Fruit fly (Drosophila melanogaster) whole organism, embryonic: ENCODE measurements around the gene CG43750.

ENCODE experiments used
- B-H2 ChIP-seq: fragments of 200-800 bp; sonication (Bioruptor generic); optimal IDR thresholded peaks from 2 replicates; lab custom pipeline; 2018; ENCODE audit warnings: missing biosample characterization, mild to moderate bottlenecking, missing genetic modification characterization
- BEAF-32 ChIP-seq: fragments of 200-800 bp; sonication (Bioruptor generic); optimal IDR thresholded peaks from 3 replicates; lab custom pipeline; 2017; ENCODE audit warnings: missing biosample characterization, missing genetic modification characterization, mild to moderate bottlenecking, moderate library complexity, missing genetic modification reagents
- CG13624 ChIP-seq: fragments of 200-800 bp; sonication (Bioruptor generic); optimal IDR thresholded peaks from 2 replicates; lab custom pipeline; 2016; ENCODE audit warnings: missing biosample characterization, missing genetic modification characterization
- CG1529 ChIP-seq: fragments of 200-800 bp; sonication (Bioruptor generic); optimal IDR thresholded peaks from 3 replicates; lab custom pipeline; 2018; ENCODE audit warnings: missing biosample characterization, missing genetic modification characterization
- CG15514 ChIP-seq: fragments of 200-800 bp; sonication (Bioruptor generic); optimal IDR thresholded peaks from 3 replicates; lab custom pipeline; 2017; ENCODE audit warnings: missing biosample characterization, missing genetic modification characterization, mild to moderate bottlenecking, moderate library complexity, missing genetic modification reagents
- CG17359 ChIP-seq: fragments of 200-800 bp; sonication (Bioruptor generic); optimal IDR thresholded peaks from 3 replicates; lab custom pipeline; 2018; ENCODE audit warnings: missing biosample characterization, mild to moderate bottlenecking, missing genetic modification characterization, moderate library complexity
- CG17829 ChIP-seq: fragments of 200-800 bp; optimal IDR thresholded peaks from 2 replicates; lab custom pipeline; 2019; ENCODE audit warnings: missing biosample characterization, mild to moderate bottlenecking, missing genetic modification characterization, moderate library complexity
- CG18476 ChIP-seq: fragments of 200-800 bp; sonication (Bioruptor generic); optimal IDR thresholded peaks from 2 replicates; lab custom pipeline; 2016; ENCODE audit warnings: missing biosample characterization, mild to moderate bottlenecking, missing genetic modification characterization
- CG30431 ChIP-seq: fragments of 200-800 bp; sonication (Bioruptor generic); optimal IDR thresholded peaks from 2 replicates; lab custom pipeline; 2017; ENCODE audit warnings: missing biosample characterization, missing genetic modification characterization
- CG34376 ChIP-seq: fragments of 200-800 bp; sonication (Bioruptor generic); optimal IDR thresholded peaks from 2 replicates; lab custom pipeline; 2018; ENCODE audit warnings: missing biosample characterization, mild to moderate bottlenecking, missing genetic modification characterization
- CG4360 ChIP-seq: fragments of 200-800 bp; sonication (Bioruptor generic); IDR thresholded peaks from 2 replicates; pipeline ENCODE4 v1.3.6; 2022; ENCODE audit warnings: missing biosample characterization, missing genetic modification characterization
- CG8281 ChIP-seq: fragments of 200-800 bp; sonication (Bioruptor generic); optimal IDR thresholded peaks from 2 replicates; lab custom pipeline; 2018; ENCODE audit warnings: missing biosample characterization, mild to moderate bottlenecking, missing genetic modification characterization, moderate library complexity
- CG9797 ChIP-seq: fragments of 200-800 bp; sonication (Bioruptor generic); optimal IDR thresholded peaks from 3 replicates; lab custom pipeline; 2018; ENCODE audit warnings: missing biosample characterization, mild to moderate bottlenecking, missing genetic modification characterization
- CG9876 ChIP-seq: fragments of 200-800 bp; sonication (Bioruptor generic); optimal IDR thresholded peaks from 2 replicates; lab custom pipeline; 2016; ENCODE audit warnings: missing biosample characterization, missing genetic modification characterization
- CoRest ChIP-seq: fragments of 200-800 bp; sonication (Bioruptor generic); optimal IDR thresholded peaks from 3 replicates; lab custom pipeline; 2018; ENCODE audit warnings: missing biosample characterization, mild to moderate bottlenecking, missing genetic modification characterization, moderate library complexity
- CrebB ChIP-seq: fragments of 200-800 bp; sonication (Bioruptor generic); optimal IDR thresholded peaks from 3 replicates; lab custom pipeline; 2018; ENCODE audit warnings: missing biosample characterization, mild to moderate bottlenecking, missing genetic modification characterization
- D19B ChIP-seq: fragments of 200-800 bp; sonication (Bioruptor generic); optimal IDR thresholded peaks from 2 replicates; lab custom pipeline; 2017; ENCODE audit warnings: missing biosample characterization, mild to moderate bottlenecking, missing genetic modification characterization
- Doc3 ChIP-seq: fragments of 200-800 bp; sonication (Bioruptor generic); IDR thresholded peaks from 3 replicates; pipeline ENCODE4 v1.3.6; 2022; ENCODE audit warnings: missing biosample characterization, missing genetic modification characterization; ENCODE audit not compliant: partially characterized antibody
- Dp ChIP-seq: fragments of 200-800 bp; sonication (Bioruptor generic); optimal IDR thresholded peaks from 2 replicates; lab custom pipeline; 2018; ENCODE audit warnings: missing biosample characterization, mild to moderate bottlenecking, missing genetic modification characterization, moderate library complexity
- Drgx ChIP-seq: fragments of 200-800 bp; sonication (Bioruptor generic); IDR thresholded peaks from 2 replicates; pipeline ENCODE4 v1.3.6; 2022; ENCODE audit warnings: missing biosample characterization, missing genetic modification characterization
- Elba2 ChIP-seq: fragments of 200-800 bp; sonication (Bioruptor generic); optimal IDR thresholded peaks from 3 replicates; lab custom pipeline; 2016; ENCODE audit warnings: missing biosample characterization, missing genetic modification characterization
- Ets65A ChIP-seq: fragments of 200-800 bp; sonication (Bioruptor generic); peaks from one replicate; lab custom pipeline; 2016; ENCODE audit warnings: missing biosample characterization, missing genetic modification characterization
- Fer1 ChIP-seq: fragments of 200-800 bp; sonication (Bioruptor generic); optimal IDR thresholded peaks from 2 replicates; lab custom pipeline; 2017; ENCODE audit warnings: missing biosample characterization, mild to moderate bottlenecking, missing genetic modification characterization
- H15 ChIP-seq: fragments of 200-800 bp; sonication (Bioruptor generic); IDR thresholded peaks from 3 replicates; pipeline ENCODE4 v1.3.6; 2022; ENCODE audit warnings: missing biosample characterization, missing genetic modification characterization
- HLH4C ChIP-seq: fragments of 200-800 bp; sonication (Bioruptor generic); IDR thresholded peaks from 3 replicates; pipeline ENCODE4 v1.3.6; 2022; ENCODE audit warnings: missing biosample characterization, missing genetic modification characterization; ENCODE audit not compliant: partially characterized antibody
- Hand ChIP-seq: fragments of 200-800 bp; sonication (Bioruptor generic); optimal IDR thresholded peaks from 2 replicates; lab custom pipeline; 2017; ENCODE audit warnings: mild to moderate bottlenecking, missing biosample characterization, missing genetic modification reagents, missing genetic modification characterization
- Hey ChIP-seq: fragments of 200-800 bp; sonication (Bioruptor generic); optimal IDR thresholded peaks from 3 replicates; lab custom pipeline; 2018; ENCODE audit warnings: missing biosample characterization, mild to moderate bottlenecking, missing genetic modification characterization
- Hmr ChIP-seq: fragments of 200-800 bp; sonication (Bioruptor generic); optimal IDR thresholded peaks from 3 replicates; lab custom pipeline; 2017; ENCODE audit warnings: mild to moderate bottlenecking, missing biosample characterization, missing genetic modification reagents, missing genetic modification characterization
- Hsf ChIP-seq: fragments of 200-800 bp; sonication (Bioruptor generic); optimal IDR thresholded peaks from 3 replicates; lab custom pipeline; 2016; ENCODE audit warnings: missing biosample characterization, missing genetic modification characterization
- Jarid2 ChIP-seq: fragments of 200-800 bp; sonication (Bioruptor generic); optimal IDR thresholded peaks from 3 replicates; lab custom pipeline; 2017; ENCODE audit warnings: mild to moderate bottlenecking, missing biosample characterization, missing genetic modification reagents, missing genetic modification characterization
- Mad ChIP-seq: fragments of 200-800 bp; sonication (Bioruptor generic); optimal IDR thresholded peaks from 2 replicates; lab custom pipeline; 2016; ENCODE audit warnings: missing biosample characterization, missing genetic modification characterization
- Med ChIP-seq: fragments of 200-800 bp; sonication (Bioruptor generic); peaks from one replicate; lab custom pipeline; 2016; ENCODE audit warnings: missing biosample characterization, missing genetic modification characterization, mild to moderate bottlenecking, inconsistent platforms, moderate library complexity
- Nf-YB ChIP-seq: fragments of 200-800 bp; sonication (Bioruptor generic); optimal IDR thresholded peaks from 3 replicates; lab custom pipeline; 2019; ENCODE audit warnings: missing biosample characterization, mild to moderate bottlenecking, missing genetic modification characterization, moderate library complexity
- Poxn ChIP-seq: fragments of 200-800 bp; sonication (Bioruptor generic); IDR thresholded peaks from 2 replicates; pipeline ENCODE4 v1.3.6; 2022; ENCODE audit warnings: missing biosample characterization, missing genetic modification characterization
- Sry-β ChIP-seq: fragments of 200-800 bp; sonication (Bioruptor generic); optimal IDR thresholded peaks from 2 replicates; lab custom pipeline; 2018; ENCODE audit warnings: missing biosample characterization, mild to moderate bottlenecking, missing genetic modification characterization, moderate library complexity
- Xbp1 ChIP-seq: fragments of 200-800 bp; sonication (Bioruptor generic); optimal IDR thresholded peaks from 3 replicates; lab custom pipeline; 2016; ENCODE audit warnings: missing biosample characterization, mild to moderate bottlenecking, missing genetic modification characterization
- bbx ChIP-seq: fragments of 200-800 bp; sonication (Bioruptor generic); IDR thresholded peaks from 2 replicates; pipeline ENCODE4 v1.3.6; 2022; ENCODE audit warnings: missing biosample characterization, missing genetic modification characterization; ENCODE audit not compliant: partially characterized antibody
- cad ChIP-seq: fragments of >200 bp; optimal IDR thresholded peaks from 2 replicates; lab custom pipeline; 2017; ENCODE audit warnings: missing biosample characterization, missing genetic modification characterization
- chm ChIP-seq: fragments of 200-800 bp; sonication (Bioruptor generic); IDR thresholded peaks from 2 replicates; pipeline ENCODE4 v1.3.6; 2022; ENCODE audit warnings: missing biosample characterization, missing genetic modification characterization
- emc ChIP-seq: fragments of 200-800 bp; sonication (Bioruptor generic); optimal IDR thresholded peaks from 2 replicates; lab custom pipeline; 2016; ENCODE audit warnings: missing biosample characterization, missing genetic modification characterization
- fd96Cb ChIP-seq: fragments of 200-800 bp; sonication (Bioruptor generic); optimal IDR thresholded peaks from 2 replicates; lab custom pipeline; 2018; ENCODE audit warnings: missing biosample characterization, mild to moderate bottlenecking, missing genetic modification characterization, moderate library complexity
- hkb ChIP-seq, 2 experiments: fragments of 200-800 bp in 1 of 2; fragments of >200 bp in 1 of 2; sonication (Bioruptor generic) in 1 of 2; IDR thresholded peaks in 1 of 2; optimal IDR thresholded peaks in 1 of 2; 2 replicates each; pipeline versions ENCODE4 v1.3.6 to Lab custom; 2017 to 2022; ENCODE audit warnings: missing biosample characterization in 1 of 2, missing genetic modification characterization in 1 of 2
- hth ChIP-seq: fragments of >200 bp; optimal IDR thresholded peaks from 2 replicates; lab custom pipeline; 2017; ENCODE audit warnings: inconsistent platforms
- lilli ChIP-seq: fragments of 200-800 bp; sonication (Bioruptor generic); optimal IDR thresholded peaks from 3 replicates; lab custom pipeline; 2016; ENCODE audit warnings: missing biosample characterization, missing genetic modification characterization
- mld ChIP-seq: fragments of 200-800 bp; sonication (Bioruptor generic); IDR thresholded peaks from 3 replicates; pipeline ENCODE4 v1.3.6; 2022; ENCODE audit warnings: missing biosample characterization, missing genetic modification characterization; ENCODE audit not compliant: partially characterized antibody
- odd ChIP-seq: fragments of 200-800 bp; sonication (Bioruptor generic); optimal IDR thresholded peaks from 2 replicates; lab custom pipeline; 2017; ENCODE audit warnings: missing biosample characterization, mild to moderate bottlenecking, missing genetic modification characterization
- pzg ChIP-seq: fragments of 200-800 bp; sonication (Bioruptor generic); optimal IDR thresholded peaks from 3 replicates; lab custom pipeline; 2018; ENCODE audit warnings: missing biosample characterization, mild to moderate bottlenecking, missing genetic modification characterization, moderate library complexity
- stc ChIP-seq: fragments of 200-800 bp; sonication (Bioruptor generic); IDR thresholded peaks from 2 replicates; pipeline ENCODE4 v1.3.6; 2022; ENCODE audit warnings: missing biosample characterization, missing genetic modification characterization
- zf30C ChIP-seq: fragments of 200-800 bp; sonication (Bioruptor generic); optimal IDR thresholded peaks from 3 replicates; lab custom pipeline; 2018; ENCODE audit warnings: missing biosample characterization, mild to moderate bottlenecking, missing genetic modification characterization
- zfh1 ChIP-seq: fragments of 200-800 bp; sonication (Bioruptor generic); IDR thresholded peaks from 3 replicates; pipeline ENCODE4 v1.3.6; 2022; ENCODE audit warnings: missing biosample characterization, missing genetic modification characterization

The CG43750 gene

DNA sequence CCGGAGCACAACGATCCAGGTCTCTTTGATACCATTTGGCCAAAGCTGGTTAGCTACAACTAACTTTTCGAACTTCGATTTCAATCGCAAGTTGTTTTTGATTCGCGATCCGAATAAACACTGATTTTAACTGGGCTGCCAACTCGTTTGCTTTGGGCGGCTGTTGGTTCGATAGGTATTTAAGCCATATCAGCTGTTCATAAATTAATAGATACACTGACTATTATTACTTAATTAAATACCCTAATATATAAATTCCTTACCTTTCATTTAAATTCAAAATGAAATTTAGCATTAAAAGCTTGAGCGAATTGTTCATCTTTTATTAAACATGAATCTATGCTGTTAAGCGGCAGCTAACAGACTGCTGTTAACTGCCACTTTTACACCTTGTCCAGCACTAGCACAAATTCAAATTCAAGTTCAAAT lies 33.2 kb downstream of the CG43750 start, which contains the start of gene CG9967 (continued):
- TF ChIP-seq Xbp1 (GFP tag; lab: Kevin White, UChicago), result peak; percentile 2
- TF ChIP-seq odd (GFP tag; lab: Kevin White, UChicago), result no peak
- TF ChIP-seq Dp, result peak; percentile 86
- TF ChIP-seq B-H2 (GFP tag; lab: Kevin White, UChicago), result no peak
- TF ChIP-seq CG15514, result peak; percentile 88
- TF ChIP-seq pzg, result peak; percentile 53
- 0 out of 3 replicates have a peak, but pooled peaks have one; percentile 41 for TF ChIP-seq Doc3 (GFP tag; lab: Robert Waterston, UW)
- no peak for TF ChIP-seq mld (GFP tag; lab: Robert Waterston, UW)
- no peak for TF ChIP-seq chm (GFP tag; lab: Robert Waterston, UW)
- TF ChIP-seq CG9876, result no peak
- TF ChIP-seq Mad (GFP tag; lab: Kevin White, UChicago), result peak; percentile 35
- TF ChIP-seq CG30431 (GFP tag; lab: Kevin White, UChicago), result no peak
- TF ChIP-seq BEAF-32, result peak; percentile 63
- TF ChIP-seq Ets65A (GFP tag; lab: Kevin White, UChicago), result no peak
- TF ChIP-seq Jarid2 (GFP tag; lab: Kevin White, UChicago), result no peak
- no peak for TF ChIP-seq cad (GFP tag; lab: Kevin White, UChicago)
- no peak for TF ChIP-seq hth
- TF ChIP-seq Hsf, result no peak
- peak; percentile 31 for TF ChIP-seq Fer1 (GFP tag; lab: Kevin White, UChicago)
- no peak for TF ChIP-seq CG18476
- TF ChIP-seq lilli, result peak; percentile 39
- no peak for TF ChIP-seq Drgx (GFP tag; lab: Robert Waterston, UW)
- no peak for TF ChIP-seq CG1529 (GFP tag; lab: Kevin White, UChicago)
- TF ChIP-seq CG8281, result no peak
- TF ChIP-seq CG17829 (tag; lab: Kevin White, UChicago), result peak; percentile 11
- TF ChIP-seq emc (GFP tag; lab: Kevin White, UChicago), result no peak
- TF ChIP-seq fd96Cb (tag; lab: Kevin White, UChicago), result no peak
- TF ChIP-seq CoRest (tag; lab: Kevin White, UChicago), result peak; percentile 37
- no peak for TF ChIP-seq CG17359 (tag; lab: Kevin White, UChicago)
- no peak for TF ChIP-seq CG4360
- no peak for TF ChIP-seq zfh1 (GFP tag; lab: Robert Waterston, UW)
- no peak for TF ChIP-seq HLH4C (GFP tag; lab: Robert Waterston, UW)
- TF ChIP-seq stc (GFP tag; lab: Robert Waterston, UW), result no peak
- no peak for TF ChIP-seq Hey (tag; lab: Kevin White, UChicago)
- TF ChIP-seq Hand (GFP tag; lab: Kevin White, UChicago), result no peak
- TF ChIP-seq Elba2 (GFP tag; lab: Kevin White, UChicago), result no peak
- TF ChIP-seq CG13624 (GFP tag; lab: Kevin White, UChicago), result no peak
- TF ChIP-seq CG9797 (GFP tag; lab: Kevin White, UChicago), result peak; percentile 13
- no peak for TF ChIP-seq Poxn (GFP tag; lab: Robert Waterston, UW)
- TF ChIP-seq D19B (GFP tag; lab: Kevin White, UChicago), result no peak
- TF ChIP-seq Nf-YB (GFP tag; lab: Kevin White, UChicago), result no peak
- TF ChIP-seq bbx, result 0 out of 2 replicates have a peak, but pooled peaks have one; percentile 21
- no peak for TF ChIP-seq hkb (optimal IDR thresholded peaks at IDR 0.05; lab: Kevin White, UChicago)
- TF ChIP-seq hkb (GFP tag; IDR thresholded peaks at IDR 0.05; lab: Robert Waterston, UW), result 0 out of 2 replicates have a peak, but pooled peaks have one; percentile 12
- no peak for TF ChIP-seq Sry-β (GFP tag; lab: Kevin White, UChicago)
- no peak for TF ChIP-seq CrebB
- TF ChIP-seq Hmr (GFP tag; lab: Kevin White, UChicago), result no peak
- TF ChIP-seq CG34376 (GFP tag; lab: Kevin White, UChicago), result no peak
- no peak for TF ChIP-seq H15
- TF ChIP-seq Med (GFP tag; lab: Kevin White, UChicago), result peak; percentile 73
- no peak for TF ChIP-seq zf30C (GFP tag; lab: Kevin White, UChicago)
